Fruit fly (Drosophila melanogaster) whole organism, embryonic: ENCODE results near the gene CG10431.
A peak's percentile ranks its signal among the peaks of the same experiment; 100 is the strongest.

Experiments used
- BEAF-32 ChIP-seq: fragments of 200-800 bp; sonication (Bioruptor generic); optimal IDR thresholded peaks from 3 replicates; lab custom pipeline; 2017; ENCODE audit warnings: missing biosample characterization, missing genetic modification characterization, mild to moderate bottlenecking, moderate library complexity, missing genetic modification reagents
- CG1024 ChIP-seq: fragments of 200-800 bp; sonication (Bioruptor generic); IDR thresholded peaks from 2 replicates; pipeline ENCODE4 v1.3.6; 2022; ENCODE audit warnings: missing biosample characterization, missing genetic modification characterization
- CG10267 ChIP-seq: fragments of 200-800 bp; sonication (Bioruptor generic); optimal IDR thresholded peaks from 2 replicates; lab custom pipeline; 2018; ENCODE audit warnings: missing biosample characterization, mild to moderate bottlenecking, missing genetic modification characterization, moderate library complexity
- CG11695 ChIP-seq: fragments of 200-800 bp; sonication (Bioruptor generic); IDR thresholded peaks from 3 replicates; pipeline ENCODE4 v1.3.6; 2022; ENCODE audit warnings: missing biosample characterization, missing genetic modification characterization
- CG11723 ChIP-seq: fragments of 200-800 bp; sonication (Bioruptor generic); optimal IDR thresholded peaks from 2 replicates; lab custom pipeline; 2017; ENCODE audit warnings: missing biosample characterization, mild to moderate bottlenecking, missing genetic modification characterization
- CG12942 ChIP-seq: fragments of 200-800 bp; sonication (Bioruptor generic); optimal IDR thresholded peaks from 3 replicates; lab custom pipeline; 2016; ENCODE audit warnings: missing biosample characterization, missing genetic modification characterization
- CG13123 ChIP-seq: fragments of 200-800 bp; sonication (Bioruptor generic); optimal IDR thresholded peaks from 2 replicates; lab custom pipeline; 2016; ENCODE audit warnings: missing biosample characterization, missing genetic modification characterization
- CG13424 ChIP-seq: fragments of 200-800 bp; sonication (Bioruptor generic); optimal IDR thresholded peaks from 2 replicates; lab custom pipeline; 2019; ENCODE audit warnings: missing biosample characterization, mild to moderate bottlenecking, missing genetic modification characterization, moderate library complexity
- CG15269 ChIP-seq: fragments of 200-800 bp; sonication (Bioruptor generic); optimal IDR thresholded peaks from 2 replicates; lab custom pipeline; 2018; ENCODE audit warnings: missing biosample characterization, mild to moderate bottlenecking, missing genetic modification characterization, moderate library complexity
- CG15601 ChIP-seq: fragments of 200-800 bp; sonication (Bioruptor generic); optimal IDR thresholded peaks from 3 replicates; lab custom pipeline; 2019; ENCODE audit warnings: missing biosample characterization, mild to moderate bottlenecking, missing genetic modification characterization, moderate library complexity
- CG1602 ChIP-seq: fragments of 200-800 bp; sonication (Bioruptor generic); optimal IDR thresholded peaks from 3 replicates; lab custom pipeline; 2016; ENCODE audit warnings: missing biosample characterization, missing genetic modification characterization
- CG16779 ChIP-seq: fragments of 200-800 bp; sonication (Bioruptor generic); IDR thresholded peaks from 2 replicates; pipeline ENCODE4 v1.3.6; 2022; ENCODE audit warnings: missing biosample characterization, missing genetic modification characterization
- CG17385 ChIP-seq: fragments of 200-800 bp; sonication (Bioruptor generic); optimal IDR thresholded peaks from 3 replicates; lab custom pipeline; 2018; ENCODE audit warnings: missing biosample characterization, mild to moderate bottlenecking, missing genetic modification characterization
- CG2116 ChIP-seq: fragments of 200-800 bp; sonication (Bioruptor generic); optimal IDR thresholded peaks from 3 replicates; lab custom pipeline; 2018; ENCODE audit warnings: missing biosample characterization, mild to moderate bottlenecking, missing genetic modification characterization
- CG3407 ChIP-seq: fragments of 200-800 bp; sonication (Bioruptor generic); optimal IDR thresholded peaks from 2 replicates; lab custom pipeline; 2018; ENCODE audit warnings: missing biosample characterization, mild to moderate bottlenecking, missing genetic modification characterization
- CG4360 ChIP-seq: fragments of 200-800 bp; sonication (Bioruptor generic); IDR thresholded peaks from 2 replicates; pipeline ENCODE4 v1.3.6; 2022; ENCODE audit warnings: missing biosample characterization, missing genetic modification characterization
- CG4404 ChIP-seq: fragments of 200-800 bp; sonication (Bioruptor generic); IDR thresholded peaks from 2 replicates; pipeline ENCODE4 v1.3.6; 2022; ENCODE audit warnings: missing biosample characterization, missing genetic modification characterization
- CG4820 ChIP-seq: fragments of 200-800 bp; sonication (Bioruptor generic); optimal IDR thresholded peaks from 3 replicates; lab custom pipeline; 2016; ENCODE audit warnings: missing biosample characterization, missing genetic modification characterization
- CG7928 ChIP-seq: fragments of 200-800 bp; sonication (Bioruptor generic); optimal IDR thresholded peaks from 2 replicates; lab custom pipeline; 2017; ENCODE audit warnings: missing biosample characterization, mild to moderate bottlenecking, missing genetic modification characterization
- CG8388 ChIP-seq: fragments of 200-800 bp; sonication (Bioruptor generic); optimal IDR thresholded peaks from 2 replicates; lab custom pipeline; 2019; ENCODE audit warnings: missing biosample characterization, mild to moderate bottlenecking, missing genetic modification characterization, moderate library complexity
- CG9797 ChIP-seq: fragments of 200-800 bp; sonication (Bioruptor generic); optimal IDR thresholded peaks from 3 replicates; lab custom pipeline; 2018; ENCODE audit warnings: missing biosample characterization, mild to moderate bottlenecking, missing genetic modification characterization
- Chrac-16 ChIP-seq: fragments of 200-800 bp; sonication (Bioruptor generic); optimal IDR thresholded peaks from 3 replicates; lab custom pipeline; 2016; ENCODE audit warnings: missing biosample characterization, missing genetic modification characterization
- D ChIP-seq, 2 experiments: fragments of 200-800 bp in 1 of 2; fragments of >200 bp in 1 of 2; sonication (Bioruptor generic) in 1 of 2; optimal IDR thresholded peaks; 2 replicates in 1 of 2; 3 replicates in 1 of 2; lab custom pipeline; 2017; ENCODE audit warnings: mild to moderate bottlenecking in 1 of 2, missing biosample characterization in 1 of 2, missing genetic modification characterization in 1 of 2, missing genetic modification reagents in 1 of 2
- Dip3 ChIP-seq: fragments of 200-800 bp; sonication (Bioruptor generic); optimal IDR thresholded peaks from 3 replicates; lab custom pipeline; 2016; ENCODE audit warnings: missing biosample characterization, missing genetic modification characterization
- Gug ChIP-seq: fragments of 200-800 bp; sonication (Bioruptor generic); IDR thresholded peaks from 4 replicates; pipeline ENCODE4 v1.3.6; 2022; ENCODE audit warnings: missing biosample characterization, missing genetic modification characterization
- H15 ChIP-seq: fragments of 200-800 bp; sonication (Bioruptor generic); IDR thresholded peaks from 3 replicates; pipeline ENCODE4 v1.3.6; 2022; ENCODE audit warnings: missing biosample characterization, missing genetic modification characterization
- HLH3B ChIP-seq: fragments of 200-800 bp; sonication (Bioruptor generic); IDR thresholded peaks from 2 replicates; pipeline ENCODE4 v1.3.6; 2022; ENCODE audit warnings: missing biosample characterization, missing genetic modification characterization
- Hmx ChIP-seq: fragments of 200-800 bp; sonication (Bioruptor generic); optimal IDR thresholded peaks from 2 replicates; lab custom pipeline; 2016; ENCODE audit warnings: missing biosample characterization, missing genetic modification characterization
- Hr3 ChIP-seq: fragments of 200-800 bp; sonication (Bioruptor generic); optimal IDR thresholded peaks from 3 replicates; lab custom pipeline; 2016; ENCODE audit warnings: missing biosample characterization, missing genetic modification characterization
- Kr ChIP-seq: fragments of 200-800 bp; sonication (Bioruptor generic); optimal IDR thresholded peaks from 2 replicates; lab custom pipeline; 2017; ENCODE audit warnings: missing biosample characterization, mild to moderate bottlenecking, missing genetic modification characterization
- MTF-1 ChIP-seq: fragments of 200-800 bp; sonication (Bioruptor generic); optimal IDR thresholded peaks from 2 replicates; lab custom pipeline; 2018; ENCODE audit warnings: missing biosample characterization, mild to moderate bottlenecking, missing genetic modification characterization, borderline replicate concordance
- Ptx1 ChIP-seq: fragments of 200-800 bp; sonication (Bioruptor generic); IDR thresholded peaks from 2 replicates; pipeline ENCODE4 v1.3.6; 2022; ENCODE audit warnings: missing biosample characterization, missing genetic modification characterization
- Sox102F ChIP-seq: fragments of 200-800 bp; sonication (Bioruptor generic); optimal IDR thresholded peaks from 2 replicates; lab custom pipeline; 2018; ENCODE audit warnings: missing biosample characterization, mild to moderate bottlenecking, missing genetic modification characterization, moderate library complexity
- Sry-β ChIP-seq: fragments of 200-800 bp; sonication (Bioruptor generic); optimal IDR thresholded peaks from 2 replicates; lab custom pipeline; 2018; ENCODE audit warnings: missing biosample characterization, mild to moderate bottlenecking, missing genetic modification characterization, moderate library complexity
- amos ChIP-seq: fragments of 200-800 bp; sonication (Bioruptor generic); IDR thresholded peaks from 2 replicates; pipeline ENCODE4 v1.3.6; 2022; ENCODE audit warnings: missing biosample characterization, missing genetic modification characterization; ENCODE audit not compliant: partially characterized antibody
- aop ChIP-seq: fragments of 200-800 bp; sonication (Bioruptor generic); IDR thresholded peaks from 2 replicates; pipeline ENCODE4 v1.3.6; 2022; ENCODE audit warnings: missing biosample characterization, missing genetic modification characterization
- ase ChIP-seq: fragments of 200-800 bp; sonication (Bioruptor generic); IDR thresholded peaks from 3 replicates; pipeline ENCODE4 v1.3.6; 2022; ENCODE audit warnings: missing biosample characterization, missing genetic modification characterization
- disco-r ChIP-seq: fragments of 200-800 bp; sonication (Bioruptor generic); optimal IDR thresholded peaks from 2 replicates; lab custom pipeline; 2016; ENCODE audit warnings: missing biosample characterization, missing genetic modification characterization
- fd102C ChIP-seq: fragments of 200-800 bp; sonication (Bioruptor generic); optimal IDR thresholded peaks from 2 replicates; lab custom pipeline; 2018; ENCODE audit warnings: missing biosample characterization, mild to moderate bottlenecking, missing genetic modification characterization, moderate library complexity
- fd3F ChIP-seq: fragments of 200-800 bp; sonication (Bioruptor generic); optimal IDR thresholded peaks from 2 replicates; lab custom pipeline; 2018; ENCODE audit warnings: missing biosample characterization, mild to moderate bottlenecking, missing genetic modification characterization, moderate library complexity
- gce ChIP-seq: fragments of 200-800 bp; sonication (Bioruptor generic); IDR thresholded peaks from 3 replicates; pipeline ENCODE4 v1.3.6; 2022; ENCODE audit warnings: missing biosample characterization, missing genetic modification characterization
- gcm2 ChIP-seq: fragments of 200-800 bp; sonication (Bioruptor generic); optimal IDR thresholded peaks from 2 replicates; lab custom pipeline; 2016; ENCODE audit warnings: missing biosample characterization, missing genetic modification characterization
- h ChIP-seq: fragments of >200 bp; optimal IDR thresholded peaks from 2 replicates; lab custom pipeline; 2017
- inv ChIP-seq: fragments of 200-800 bp; sonication (Bioruptor generic); IDR thresholded peaks from 2 replicates; pipeline ENCODE4 v1.3.6; 2022; ENCODE audit warnings: missing biosample characterization, missing genetic modification characterization; ENCODE audit not compliant: partially characterized antibody
- lab ChIP-seq: fragments of 200-800 bp; sonication (Bioruptor generic); optimal IDR thresholded peaks from 3 replicates; lab custom pipeline; 2017; ENCODE audit warnings: missing biosample characterization, missing genetic modification characterization, mild to moderate bottlenecking, moderate library complexity, missing genetic modification reagents
- lov ChIP-seq, 2 experiments: fragments of 200-800 bp in 1 of 2; fragments of >200 bp in 1 of 2; sonication (Bioruptor generic) in 1 of 2; IDR thresholded peaks in 1 of 2; optimal IDR thresholded peaks in 1 of 2; 2 replicates in 1 of 2; 3 replicates in 1 of 2; pipeline versions ENCODE4 v1.3.6 to Lab custom; 2017 to 2022; ENCODE audit warnings: missing biosample characterization in 1 of 2, missing genetic modification characterization in 1 of 2
- nerfin-1 ChIP-seq: fragments of 200-800 bp; sonication (Bioruptor generic); optimal IDR thresholded peaks from 3 replicates; lab custom pipeline; 2019; ENCODE audit warnings: missing biosample characterization, mild to moderate bottlenecking, missing genetic modification characterization, moderate library complexity
- p53 ChIP-seq: fragments of 200-800 bp; sonication (Bioruptor generic); optimal IDR thresholded peaks from 2 replicates; lab custom pipeline; 2016; ENCODE audit warnings: missing biosample characterization, missing genetic modification characterization
- run ChIP-seq: fragments of 200-800 bp; sonication (Bioruptor generic); optimal IDR thresholded peaks from 3 replicates; lab custom pipeline; 2018; ENCODE audit warnings: missing biosample characterization, mild to moderate bottlenecking, missing genetic modification characterization
- sens-2 ChIP-seq: fragments of 200-800 bp; sonication (Bioruptor generic); IDR thresholded peaks from 2 replicates; pipeline ENCODE4 v1.3.6; 2022; ENCODE audit warnings: missing biosample characterization, missing genetic modification characterization
- unpg ChIP-seq: fragments of 200-800 bp; sonication (Bioruptor generic); optimal IDR thresholded peaks from 3 replicates; lab custom pipeline; 2018; ENCODE audit warnings: missing biosample characterization, mild to moderate bottlenecking, missing genetic modification characterization, moderate library complexity

Gene CG10431

DNA sequence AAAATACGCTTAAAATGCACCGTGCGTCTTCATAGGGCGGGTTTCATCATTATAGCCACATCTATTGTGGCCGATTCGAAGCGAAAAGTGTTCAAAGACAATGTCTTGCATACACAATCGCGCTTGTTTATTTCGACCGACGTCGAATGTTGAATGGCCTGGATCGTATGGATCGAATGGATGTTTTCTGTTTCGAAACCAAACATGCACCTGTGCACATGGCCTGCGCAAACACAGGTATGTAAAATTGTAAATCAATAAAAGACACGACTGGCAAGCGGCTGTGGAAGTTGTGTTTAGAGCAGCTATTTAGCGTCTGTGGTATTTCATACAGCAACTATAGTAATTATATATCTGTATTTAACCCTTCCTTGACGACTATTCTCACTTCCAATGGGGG, 7.0 kb downstream of the CG10431 start (continued):
- TF ChIP-seq CG10267 (tag; lab: Kevin White, UChicago) (no peak), CG11723 (GFP tag; lab: Kevin White, UChicago) (no peak), fd102C (no peak), Sry-β (GFP tag; lab: Kevin White, UChicago) (peak; percentile 16), CG17385 (GFP tag; lab: Kevin White, UChicago) (peak; percentile 6), h (lab: Kevin White, UChicago) (no peak), CG8388 (GFP tag; lab: Kevin White, UChicago) (no peak), run (tag; lab: Kevin White, UChicago) (no peak), CG13123 (GFP tag; lab: Kevin White, UChicago) (no peak), p53 (no peak), gcm2 (GFP tag; lab: Kevin White, UChicago) (no peak), gce (GFP tag; lab: Robert Waterston, UW) (no peak), CG2116 (GFP tag; lab: Kevin White, UChicago) (no peak), CG11695 (GFP tag; lab: Robert Waterston, UW) (no peak), CG15269 (tag; lab: Kevin White, UChicago) (no peak), amos (GFP tag; lab: Robert Waterston, UW) (no peak), aop (GFP tag; lab: Robert Waterston, UW) (no peak), Gug (GFP tag; lab: Robert Waterston, UW) (no peak), ase (GFP tag; lab: Robert Waterston, UW) (no peak), Hmx (GFP tag; lab: Kevin White, UChicago) (no peak), MTF-1 (GFP tag; lab: Kevin White, UChicago) (peak; percentile 46), disco-r (GFP tag; lab: Kevin White, UChicago) (no peak), fd3F (GFP tag; lab: Kevin White, UChicago) (no peak), HLH3B (GFP tag; lab: Robert Waterston, UW) (no peak), CG4360 (GFP tag; lab: Robert Waterston, UW) (no peak), CG1602 (GFP tag; lab: Kevin White, UChicago) (no peak), Hr3 (GFP tag; lab: Kevin White, UChicago) (no peak), CG3407 (GFP tag; lab: Kevin White, UChicago) (no peak), inv (GFP tag; lab: Robert Waterston, UW) (no peak), CG15601 (tag; lab: Kevin White, UChicago) (peak; percentile 33), Kr (GFP tag; lab: Kevin White, UChicago) (peak; percentile 42), CG16779 (GFP tag; lab: Robert Waterston, UW) (no peak), CG13424 (no peak), CG9797 (no peak), Dip3 (no peak), Ptx1 (GFP tag; lab: Robert Waterston, UW) (no peak), BEAF-32 (GFP tag; lab: Kevin White, UChicago) (no peak), Sox102F (GFP tag; lab: Kevin White, UChicago) (peak; percentile 0), lab (GFP tag; lab: Kevin White, UChicago) (peak; percentile 32), CG4404 (no peak), nerfin-1 (tag; lab: Kevin White, UChicago) (no peak), D (optimal IDR thresholded peaks at IDR 0.05; lab: Kevin White, UChicago) (no peak), D (GFP tag; optimal IDR thresholded peaks at IDR 0.05; lab: Kevin White, UChicago) (no peak), unpg (GFP tag; lab: Kevin White, UChicago) (no peak), H15 (GFP tag; lab: Robert Waterston, UW) (no peak), Chrac-16 (GFP tag; lab: Kevin White, UChicago) (no peak), CG12942 (GFP tag; lab: Kevin White, UChicago) (no peak), lov (optimal IDR thresholded peaks at IDR 0.05; lab: Kevin White, UChicago) (no peak), lov (GFP tag; IDR thresholded peaks at IDR 0.05; lab: Robert Waterston, UW) (no peak), CG4820 (GFP tag; lab: Kevin White, UChicago) (no peak), sens-2 (no peak), CG1024 (GFP tag; lab: Robert Waterston, UW) (0 out of 2 replicates have a peak, but pooled peaks have one; percentile 7), CG7928 (no peak)
